Fruit fly (Drosophila melanogaster) S2 (cell line): ENCODE measurements around the gene CG32121.

Source experiments
- CG8478 ChIP-seq: fragments of >200 bp; optimal IDR thresholded peaks from 2 replicates; lab custom pipeline; 2018
- CTCF ChIP-seq, 2 experiments: fragments of >200 bp; optimal IDR thresholded peaks; 2 replicates each; lab custom pipeline; 2018

The CG32121 gene

DNA sequence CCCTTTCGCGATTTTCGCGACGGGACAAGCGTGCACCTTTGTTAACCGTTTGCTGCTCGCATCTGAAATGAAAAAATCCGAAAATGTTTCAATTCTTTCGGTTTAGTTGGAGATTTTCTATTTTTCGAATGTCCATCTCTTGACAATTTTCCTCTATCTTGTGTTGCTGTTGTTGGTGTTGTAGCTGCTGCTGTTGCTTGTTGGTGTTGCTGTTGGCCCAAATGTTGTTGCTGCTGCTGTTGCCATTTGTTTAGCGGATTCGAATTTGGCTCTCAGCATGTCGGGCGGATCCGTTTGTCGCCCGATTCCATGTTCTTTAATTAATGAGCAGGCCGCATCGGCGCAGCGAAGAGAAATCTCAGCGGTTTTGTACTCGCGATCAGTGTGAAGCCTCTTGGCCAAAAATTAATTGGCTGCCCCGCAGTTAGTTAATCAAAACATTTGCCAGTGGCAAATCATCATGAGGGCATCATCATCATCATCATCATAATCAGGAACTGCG lies at the start of gene CG32121:
TSS of gene CG32121 (minus strand) at position 51 of the 502 bp plus-strand sequence.
- TF ChIP-seq CTCF (optimal IDR thresholded peaks at IDR 0.05; lab: Kevin White, UChicago) (no peak), CG8478 (lab: Kevin White, UChicago) (no peak)

DNA sequence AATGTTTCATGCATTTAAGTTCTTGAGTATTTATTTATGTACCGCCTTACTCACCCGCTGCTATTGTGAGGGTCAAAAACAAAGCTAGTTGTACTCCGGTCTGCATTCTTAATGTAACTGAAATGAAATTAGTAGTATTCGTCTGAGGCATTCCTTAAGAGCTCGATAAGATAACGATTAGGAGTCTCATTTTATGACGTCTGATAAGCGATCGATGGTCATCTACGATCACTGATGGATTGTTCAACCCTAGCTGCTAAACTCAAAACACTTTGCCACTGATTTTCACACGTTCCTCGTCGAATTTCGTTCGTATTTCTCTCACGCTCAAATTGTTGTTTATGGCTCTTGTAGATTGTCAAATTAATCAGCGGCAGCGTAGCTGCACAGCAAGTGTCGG lies 35.0 kb upstream of the CG32121 start, which contains the start of gene CG10116:
TSS of gene CG10116 (minus strand) at position 106 of the 400 bp plus-strand sequence.
- TF ChIP-seq CTCF (optimal IDR thresholded peaks at IDR 0.05; lab: Kevin White, UChicago) (no peak), CG8478 (lab: Kevin White, UChicago) (no peak)

DNA sequence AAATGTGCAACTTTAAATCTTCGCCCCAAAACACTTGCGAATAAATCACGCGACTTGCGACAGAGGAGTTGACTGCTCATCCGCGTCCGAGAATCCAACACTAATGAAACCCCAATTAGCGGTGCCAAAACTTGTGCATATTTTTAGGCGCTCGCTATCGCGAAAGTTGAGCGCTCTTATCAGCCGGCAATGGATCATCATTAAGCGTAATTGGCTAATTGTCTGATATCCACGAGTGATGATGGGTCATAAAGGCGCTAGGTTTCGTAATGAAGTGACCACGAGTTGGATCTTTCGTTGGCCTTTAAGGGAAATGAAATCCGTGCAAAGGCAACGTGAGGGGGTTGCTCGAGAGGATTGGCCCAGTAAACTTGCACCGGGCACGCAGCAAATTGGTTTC lies 32.6 kb upstream of the CG32121 start:
- TF ChIP-seq CG8478 (lab: Kevin White, UChicago), result no peak
- no peak for TF ChIP-seq CTCF (optimal IDR thresholded peaks at IDR 0.05; lab: Kevin White, UChicago)

DNA sequence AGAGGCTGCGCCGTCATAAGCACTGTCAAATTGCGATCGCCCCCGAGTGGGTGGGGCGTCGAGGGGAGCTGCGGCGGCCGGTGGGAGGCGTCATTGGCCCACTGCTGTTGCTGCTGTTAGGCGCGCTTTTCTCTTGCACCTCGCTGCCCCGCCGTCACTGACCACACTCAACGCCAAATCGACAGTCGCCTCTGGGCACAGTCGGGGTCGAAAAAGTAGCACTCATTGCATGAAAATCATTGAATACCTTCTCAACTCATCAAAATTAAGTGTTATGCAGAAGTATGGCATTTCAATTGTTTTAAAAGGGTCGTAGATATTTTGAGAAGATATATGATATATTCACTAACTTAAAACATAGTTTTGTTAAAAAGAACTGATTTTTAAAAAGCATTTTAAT lies 30.1 kb upstream of the CG32121 start:
- TF ChIP-seq CTCF (optimal IDR thresholded peaks at IDR 0.05; lab: Kevin White, UChicago), result no peak
- no peak for TF ChIP-seq CG8478 (lab: Kevin White, UChicago)

DNA sequence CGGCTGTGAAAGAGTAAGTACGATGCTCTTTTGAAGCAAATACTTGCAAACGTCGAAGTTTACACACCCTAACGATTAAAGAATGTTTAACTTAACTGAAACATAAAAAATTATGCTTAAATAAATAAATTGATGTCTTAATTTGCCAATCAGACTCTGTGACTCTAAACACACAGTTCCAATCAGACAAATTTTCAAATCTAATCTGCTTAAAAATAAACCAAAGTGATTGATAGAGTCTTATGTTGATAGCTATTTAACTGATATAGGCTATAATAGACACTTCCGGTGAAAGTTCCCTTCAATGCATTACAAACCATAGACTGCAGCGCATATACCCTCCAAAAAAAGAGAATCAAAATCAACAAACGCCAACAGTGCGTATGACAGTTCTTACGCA lies 29.4 kb upstream of the CG32121 start:
- TF ChIP-seq CTCF (optimal IDR thresholded peaks at IDR 0.05; lab: Kevin White, UChicago), result no peak
- no peak for TF ChIP-seq CG8478 (lab: Kevin White, UChicago)

DNA sequence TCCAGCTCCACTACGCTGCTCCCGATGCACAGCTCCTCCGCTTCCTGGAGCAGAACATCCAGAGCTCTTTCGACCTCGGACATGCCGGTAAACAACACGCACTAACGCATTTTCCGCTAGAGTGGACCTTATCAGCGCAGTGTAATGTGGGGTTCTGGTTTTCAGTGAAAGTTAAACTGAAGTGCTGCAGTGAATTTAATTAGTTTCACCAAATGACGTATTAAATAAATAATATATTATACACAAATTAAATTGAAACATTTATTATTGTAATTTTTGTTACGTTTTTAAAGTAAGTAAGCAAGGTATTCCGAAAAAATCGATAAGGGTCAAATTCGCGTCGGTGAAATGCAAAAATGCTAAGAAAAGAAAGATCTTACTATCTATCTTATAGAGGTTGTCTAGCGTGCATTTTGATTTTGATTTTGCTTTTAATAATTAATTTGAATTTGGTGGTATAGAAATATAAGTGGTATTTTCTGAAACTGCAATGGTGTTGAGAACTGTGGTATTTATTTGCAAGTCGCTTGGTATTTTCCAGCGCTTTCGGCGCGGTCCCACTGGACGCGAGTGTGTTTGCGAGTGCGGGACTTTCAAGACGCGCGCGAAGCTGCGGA lies 28.1 kb upstream of the CG32121 start, which contains the start of the genes JMJD7 and CG10738:
TSS of gene JMJD7 (minus strand) at position 107 of the 617 bp plus-strand sequence.
TSS of gene CG10738 (plus strand) at position 594 of the 617 bp plus-strand sequence.
- TF ChIP-seq CTCF (optimal IDR thresholded peaks at IDR 0.05; lab: Kevin White, UChicago), result no peak
- no peak for TF ChIP-seq CG8478 (lab: Kevin White, UChicago)

DNA sequence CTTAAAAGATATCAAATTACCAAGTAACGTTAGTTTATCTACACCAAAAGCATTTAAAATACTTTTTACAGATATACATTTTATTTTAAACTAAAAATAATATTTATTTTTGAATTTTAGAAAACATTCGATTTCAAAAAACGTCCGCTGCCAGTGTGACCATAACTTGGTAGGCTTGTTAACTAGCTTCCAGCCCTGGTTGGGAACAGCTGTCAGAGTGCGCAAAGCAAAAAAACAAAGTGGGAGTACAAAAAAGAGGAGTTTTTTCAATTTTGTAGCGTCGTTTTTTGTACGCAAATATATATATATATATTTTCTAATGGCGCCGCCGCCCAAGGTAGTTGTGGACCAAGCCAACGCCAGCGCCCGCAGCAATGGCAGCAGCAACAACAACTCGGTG lies 20.3 kb upstream of the CG32121 start, which contains the start of gene cmb:
TSS of gene cmb (plus strand) at position 195 of the 400 bp plus-strand sequence.
- TF ChIP-seq CTCF (optimal IDR thresholded peaks at IDR 0.05; lab: Kevin White, UChicago) (no peak), CG8478 (lab: Kevin White, UChicago) (no peak)

DNA sequence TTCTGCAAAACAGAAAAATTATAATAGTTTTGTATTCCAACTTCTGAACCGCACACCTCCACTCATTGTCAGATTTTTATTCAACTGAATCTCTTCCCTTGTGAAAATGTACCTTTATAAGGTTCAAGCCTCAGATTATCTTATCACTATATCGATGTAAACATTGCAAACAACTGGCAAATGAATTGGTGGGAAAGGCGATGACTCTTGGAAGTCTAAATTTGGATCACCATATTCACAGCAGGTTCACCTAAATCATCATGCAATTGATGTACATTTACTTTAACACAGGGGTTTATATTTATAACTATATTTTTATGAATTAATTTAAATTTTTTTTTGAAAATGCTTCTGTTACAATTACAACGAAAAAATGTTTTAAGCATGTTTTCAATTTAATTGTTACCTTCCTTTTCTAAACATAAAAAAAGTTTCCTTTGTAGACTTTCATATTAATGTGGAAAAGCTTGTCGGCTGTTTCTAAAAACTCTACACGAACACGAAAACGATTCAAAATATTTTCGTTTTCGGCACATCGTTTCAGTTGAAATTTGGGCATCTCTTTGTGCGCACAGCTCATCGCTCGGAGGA lies 18.3 kb upstream of the CG32121 start, which contains the start of the genes CG10140 and CG14109:
TSS of gene CG10140 (minus strand) at position 101 of the 591 bp plus-strand sequence.
TSS of gene CG14109 (plus strand) at position 541 of the 591 bp plus-strand sequence.
- TF ChIP-seq CTCF (optimal IDR thresholded peaks at IDR 0.05; lab: Kevin White, UChicago), result no peak
- TF ChIP-seq CG8478 (lab: Kevin White, UChicago), result no peak

DNA sequence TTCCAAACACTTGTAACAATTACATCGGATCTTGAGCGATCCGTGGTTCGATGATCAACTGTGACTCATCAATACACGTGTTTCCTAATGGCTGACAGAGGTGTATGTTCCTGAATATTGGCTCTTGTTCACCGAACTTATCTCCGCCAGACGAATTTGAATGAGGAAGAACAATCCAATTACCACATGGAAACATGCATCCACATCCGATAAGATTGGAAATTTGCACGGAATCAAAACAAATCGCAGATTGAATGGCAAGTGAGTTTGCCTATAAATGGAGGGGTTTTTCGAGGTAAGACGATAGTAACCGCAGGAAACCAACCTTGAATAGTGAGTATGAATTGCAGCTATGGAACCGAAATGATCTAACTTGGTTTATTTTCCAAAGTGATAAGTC lies 15.5 kb upstream of the CG32121 start, which contains the start of gene CG10725:
TSS of gene CG10725 (plus strand) at position 301 of the 400 bp plus-strand sequence.
- TF ChIP-seq CG8478 (lab: Kevin White, UChicago) (no peak), CTCF (optimal IDR thresholded peaks at IDR 0.05; lab: Kevin White, UChicago) (no peak)

DNA sequence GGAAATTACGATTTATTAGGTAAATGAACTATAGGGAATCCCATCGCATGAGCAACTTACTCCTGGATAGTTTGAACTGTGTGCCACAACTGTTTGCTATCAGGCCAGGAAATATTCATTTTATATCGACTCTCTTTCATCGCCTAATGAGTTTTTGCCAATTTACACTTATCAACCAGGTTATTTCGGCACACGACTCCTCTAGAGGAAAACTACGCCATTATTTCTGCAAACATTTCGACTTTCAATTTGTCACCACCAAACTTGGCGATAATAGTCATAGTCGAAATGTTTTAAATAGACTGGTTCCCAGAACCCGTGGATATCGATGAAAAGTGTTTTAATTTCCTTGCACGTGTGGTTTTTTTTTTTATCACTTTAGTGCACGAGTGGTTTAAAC lies 14.9 kb upstream of the CG32121 start, which contains the start of gene CG10154:
TSS of gene CG10154 (minus strand) at position 101 of the 400 bp plus-strand sequence.
- TF ChIP-seq CG8478 (lab: Kevin White, UChicago), result no peak
- no peak for TF ChIP-seq CTCF (optimal IDR thresholded peaks at IDR 0.05; lab: Kevin White, UChicago)

DNA sequence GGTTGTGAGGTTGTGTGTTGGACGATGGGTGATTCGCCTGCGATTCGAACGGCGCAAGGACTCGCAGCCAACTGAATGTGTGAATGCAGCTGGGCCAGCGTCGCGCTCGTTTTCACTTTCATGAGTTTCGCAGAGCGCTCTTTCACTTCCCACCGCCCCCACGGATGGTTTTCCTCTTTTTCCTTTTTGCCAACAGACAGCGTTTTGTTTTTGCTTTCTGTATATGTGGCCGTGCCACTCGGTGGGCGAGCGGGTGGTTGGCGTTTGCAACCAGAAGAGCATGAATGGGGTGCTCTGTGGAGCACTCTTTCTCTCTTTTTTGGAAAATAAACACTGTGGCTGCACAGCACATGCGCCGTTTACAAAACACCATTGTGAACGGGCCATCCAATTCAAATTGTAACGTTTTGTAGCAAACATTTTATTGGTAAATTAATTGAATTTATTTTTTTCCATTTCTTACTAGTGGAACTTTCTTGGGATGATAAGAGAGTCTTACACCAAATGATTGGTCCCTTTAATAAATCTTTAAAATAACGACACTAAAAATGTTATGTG lies 13.1 kb upstream of the CG32121 start, which contains the start of gene CG10713:
TSS of gene CG10713 (minus strand) at position 60 of the 558 bp plus-strand sequence.
- no peak for TF ChIP-seq CG8478 (lab: Kevin White, UChicago)
- no peak for TF ChIP-seq CTCF (optimal IDR thresholded peaks at IDR 0.05; lab: Kevin White, UChicago)

DNA sequence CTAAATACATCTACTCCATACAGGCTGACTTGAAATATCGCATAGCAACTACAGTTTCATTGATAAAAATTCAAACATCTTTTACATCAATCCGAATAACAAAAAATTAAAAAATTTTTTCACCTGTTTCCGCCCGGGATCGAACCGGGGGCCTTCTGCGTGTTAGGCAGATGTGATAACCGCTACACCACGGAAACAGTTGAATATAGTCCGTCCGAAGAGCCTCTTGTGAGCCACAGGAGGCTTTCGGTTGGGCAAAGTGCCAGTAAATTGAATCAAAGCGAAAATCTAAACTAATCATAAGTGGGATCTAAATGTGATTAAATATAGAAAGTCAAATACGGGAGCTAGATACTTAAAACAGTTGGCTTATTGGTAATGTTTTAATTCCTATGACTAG lies 11.4 kb upstream of the CG32121 start:
- TF ChIP-seq CG8478 (lab: Kevin White, UChicago) (no peak), CTCF (optimal IDR thresholded peaks at IDR 0.05; lab: Kevin White, UChicago) (no peak)

DNA sequence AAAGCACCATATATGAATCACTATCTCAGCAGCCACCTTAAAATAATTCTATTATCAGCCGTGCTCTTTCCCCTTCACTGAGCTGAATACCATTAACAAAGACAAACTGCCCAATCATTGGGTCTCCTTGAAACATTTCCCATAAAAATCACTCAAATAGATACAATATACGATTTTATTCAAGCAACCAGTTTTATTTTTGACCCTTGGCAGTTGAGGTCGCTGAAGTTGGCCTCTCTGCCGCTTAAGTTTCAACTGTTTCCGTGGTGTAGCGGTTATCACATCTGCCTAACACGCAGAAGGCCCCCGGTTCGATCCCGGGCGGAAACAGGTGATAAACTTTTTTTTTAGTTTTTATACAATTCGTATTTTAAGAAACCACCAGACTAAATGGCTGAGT lies 10.7 kb upstream of the CG32121 start:
- TF ChIP-seq CG8478 (lab: Kevin White, UChicago), result no peak
- no peak for TF ChIP-seq CTCF (optimal IDR thresholded peaks at IDR 0.05; lab: Kevin White, UChicago)

DNA sequence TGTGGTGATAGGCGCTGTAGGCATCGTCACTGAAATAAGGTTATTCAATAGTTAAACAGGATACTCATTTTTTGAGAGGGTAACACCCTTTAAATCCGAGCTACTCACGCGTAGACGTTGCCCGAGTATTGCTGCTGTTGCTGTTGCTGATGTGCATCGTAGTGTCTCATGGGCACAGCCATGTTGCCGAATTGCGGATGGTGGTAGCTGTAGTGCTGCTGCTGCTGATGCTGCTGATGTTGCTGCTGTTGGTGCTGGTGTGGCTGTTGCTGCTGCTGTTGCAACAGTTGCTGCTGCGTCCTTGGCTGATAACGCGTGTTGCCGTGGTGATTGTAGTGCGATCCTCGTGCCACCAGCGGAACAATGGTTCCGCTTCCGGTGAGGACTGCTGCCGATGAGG lies 8.0 kb upstream of the CG32121 start:
- no peak for TF ChIP-seq CG8478 (lab: Kevin White, UChicago)
- TF ChIP-seq CTCF (optimal IDR thresholded peaks at IDR 0.05; lab: Kevin White, UChicago), result no peak
